Worm (Caenorhabditis elegans) whole organism, mixed stage, embryonic: ENCODE data around the gene F02D8.1.

Experiments used
- blmp-1 ChIP-seq: fragments of 150-350 bp; optimal IDR thresholded peaks from 2 replicates; lab custom pipeline; 2014; ENCODE audit warnings: missing biosample characterization, missing genetic modification characterization
- drap-1 ChIP-seq: fragments of 200-800 bp; sonication (Bioruptor generic); optimal IDR thresholded peaks from 3 replicates; lab custom pipeline; 2018; ENCODE audit warnings: mild to moderate bottlenecking, missing genetic modification characterization, missing compliant biosample characterization
- elt-1 ChIP-seq: sonication (generic microtip); optimal IDR thresholded peaks from 2 replicates; lab custom pipeline; 2017; ENCODE audit warnings: missing genetic modification characterization, mild to moderate bottlenecking, missing compliant biosample characterization, antibody characterized with exemption, moderate library complexity, borderline replicate concordance; ENCODE audit not compliant: insufficient read depth
- elt-3 ChIP-seq: fragments of 150-350 bp; optimal IDR thresholded peaks from 2 replicates; lab custom pipeline; 2014; ENCODE audit warnings: missing biosample characterization, missing genetic modification characterization
- flh-1 ChIP-seq: fragments of 200-800 bp; sonication (Bioruptor generic); optimal IDR thresholded peaks from 2 replicates; lab custom pipeline; 2018; ENCODE audit warnings: mild to moderate bottlenecking, missing genetic modification characterization, moderate library complexity, missing compliant biosample characterization
- ham-2 ChIP-seq: fragments of 200-800 bp; sonication (Bioruptor generic); optimal IDR thresholded peaks from 2 replicates; lab custom pipeline; 2018; ENCODE audit warnings: mild to moderate bottlenecking, missing genetic modification characterization, missing compliant biosample characterization
- hlh-1 ChIP-seq: fragments of 150-350 bp; optimal IDR thresholded peaks from 2 replicates; lab custom pipeline; 2014; ENCODE audit warnings: missing biosample characterization, missing genetic modification reagents, missing genetic modification characterization
- lsy-2 ChIP-seq: fragments of 150-350 bp; optimal IDR thresholded peaks from 2 replicates; lab custom pipeline; 2014; ENCODE audit warnings: missing biosample characterization, missing genetic modification characterization
- nhr-12 ChIP-seq: fragments of 150-350 bp; optimal IDR thresholded peaks from 2 replicates; lab custom pipeline; 2014; ENCODE audit warnings: missing biosample characterization, missing genetic modification characterization
- nhr-237 ChIP-seq: fragments of 150-350 bp; optimal IDR thresholded peaks from 2 replicates; lab custom pipeline; 2014; ENCODE audit warnings: missing biosample characterization, missing genetic modification characterization
- pha-4 ChIP-seq: fragments of 150-350 bp; optimal IDR thresholded peaks from 2 replicates; lab custom pipeline; 2018; ENCODE audit warnings: missing biosample characterization, missing genetic modification reagents, missing genetic modification characterization
- snpc-4 ChIP-seq: fragments of 150-350 bp; optimal IDR thresholded peaks from 2 replicates; lab custom pipeline; 2014; ENCODE audit warnings: missing biosample characterization, missing genetic modification characterization
- unc-62 ChIP-seq: fragments of 150-350 bp; optimal IDR thresholded peaks from 2 replicates; lab custom pipeline; 2014; ENCODE audit warnings: missing biosample characterization, missing genetic modification reagents, missing genetic modification characterization
- ztf-11 ChIP-seq: fragments of 150-350 bp; optimal IDR thresholded peaks from 2 replicates; lab custom pipeline; 2014; ENCODE audit warnings: missing biosample characterization, missing genetic modification characterization

DNA sequence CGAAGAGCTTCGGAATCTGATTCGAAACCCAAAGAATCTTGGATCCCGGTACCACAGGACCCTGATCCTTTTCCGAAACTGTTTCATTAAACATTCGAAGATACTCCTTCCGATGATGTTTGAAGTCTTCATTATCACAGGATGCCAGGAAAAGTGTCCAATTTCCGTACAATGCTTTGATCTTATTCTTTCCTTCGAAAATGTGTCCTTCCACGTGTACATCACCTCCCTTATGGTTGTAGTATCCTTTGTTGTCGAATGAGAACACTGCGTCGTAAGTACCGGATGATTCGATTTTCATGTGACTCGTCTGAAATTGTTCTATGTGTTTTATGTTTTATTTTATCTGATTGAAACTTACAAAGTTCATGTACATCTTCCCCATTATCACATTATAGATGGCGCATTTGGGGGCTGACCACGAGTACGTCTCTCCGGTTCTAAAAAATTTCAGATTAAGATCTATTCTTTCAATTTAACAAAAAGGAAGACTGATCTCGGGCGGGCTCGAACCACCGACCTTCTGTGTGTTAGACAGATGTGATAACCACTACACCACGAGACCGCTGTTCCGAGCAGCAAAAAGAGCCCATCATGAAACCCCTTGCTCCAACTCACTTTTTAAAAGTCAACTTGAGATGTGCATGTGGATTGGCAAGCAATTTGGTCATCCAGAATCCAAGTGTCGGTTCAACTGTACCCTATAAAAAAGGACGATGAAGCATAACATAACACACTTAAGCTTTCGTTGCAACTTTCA lies 34.2 kb upstream of the F02D8.1 start:
- TF ChIP-seq flh-1 (no peak), hlh-1 (no peak), elt-1 (tag; lab: Kevin White, UChicago) (no peak), elt-3 (tag; lab: Kevin White, UChicago) (no peak), blmp-1 (tag; lab: Kevin White, UChicago) (no peak), nhr-12 (tag; lab: Kevin White, UChicago) (no peak), nhr-237 (tag; lab: Kevin White, UChicago) (no peak), unc-62 (GFP tag; lab: Kevin White, UChicago) (no peak), drap-1 (GFP tag; lab: Kevin White, UChicago) (no peak), snpc-4 (tag; lab: Kevin White, UChicago) (no peak), ztf-11 (tag; lab: Kevin White, UChicago) (no peak), pha-4 (tag; lab: Kevin White, UChicago) (no peak), lsy-2 (tag; lab: Kevin White, UChicago) (no peak), ham-2 (no peak)
